Fruit fly (Drosophila melanogaster) S2 (cell line): ENCODE results near the gene teq.

Experiments used
- CG8478 ChIP-seq: fragments of >200 bp; optimal IDR thresholded peaks from 2 replicates; lab custom pipeline; 2018
- CTCF ChIP-seq, 2 experiments: fragments of >200 bp; optimal IDR thresholded peaks; 2 replicates each; lab custom pipeline; 2018

DNA sequence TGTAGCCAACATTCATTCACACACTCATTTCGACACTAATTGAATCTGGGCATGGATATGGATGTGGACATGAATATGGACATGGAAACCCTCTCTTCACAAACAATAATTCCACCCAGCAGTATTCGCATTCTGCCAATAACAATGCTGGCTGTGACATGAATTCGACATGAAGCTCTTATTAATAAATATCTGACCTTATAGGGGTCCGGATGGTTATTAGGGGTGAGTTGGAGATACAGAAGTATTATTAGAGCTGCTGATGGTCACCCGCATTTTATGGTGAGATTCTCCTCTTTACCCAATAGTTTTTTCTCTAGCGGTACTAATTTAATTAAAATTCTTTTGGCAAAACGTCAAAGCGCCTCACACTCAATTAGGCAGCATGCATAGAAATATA lies 20.2 kb upstream of the teq start:
- TF ChIP-seq CTCF (optimal IDR thresholded peaks at IDR 0.05; lab: Kevin White, UChicago) (no peak), CG8478 (lab: Kevin White, UChicago) (no peak)
